Worm (Caenorhabditis elegans): ENCODE measurements around the gene D2096.11.

Gene D2096.11

ce11 chrIV:8428492-8428891, 34.5 kb upstream of the D2096.11 start:
- TF ChIP-seq ceh-82 (tag; optimal IDR thresholded peaks at IDR 0.05): no peak
- TF ChIP-seq alr-1 (tag; optimal IDR thresholded peaks at IDR 0.05): no peak
- TF ChIP-seq nhr-77 (tag; optimal IDR thresholded peaks at IDR 0.05): peak; percentile 18
- TF ChIP-seq nhr-23 (tag; optimal IDR thresholded peaks at IDR 0.05): no peak
- peak; percentile 50 for TF ChIP-seq nhr-6 (tag; optimal IDR thresholded peaks at IDR 0.05)
- TF ChIP-seq peb-1 (tag; optimal IDR thresholded peaks at IDR 0.05): no peak
- peak; percentile 72 for TF ChIP-seq crh-2 (tag; optimal IDR thresholded peaks at IDR 0.05)
- TF ChIP-seq F13H6.1 (tag; optimal IDR thresholded peaks at IDR 0.05): peak; percentile 81
- peak; percentile 51 for TF ChIP-seq mab-5 (tag; optimal IDR thresholded peaks at IDR 0.05)
- TF ChIP-seq ztf-1 (GFP tag; conservative IDR thresholded peaks at IDR 0.05): no peak
- no peak for TF ChIP-seq nhr-12 (tag; optimal IDR thresholded peaks at IDR 0.05)
- TF ChIP-seq lsy-2 (tag; optimal IDR thresholded peaks at IDR 0.05): peak; percentile 82 to 88
- TF ChIP-seq ama-1 (optimal IDR thresholded peaks at IDR 0.05): peak; percentile 98
- TF ChIP-seq elt-1 (tag; optimal IDR thresholded peaks at IDR 0.05): no peak
- TF ChIP-seq R02D3.7 (tag; optimal IDR thresholded peaks at IDR 0.05): peak; percentile 39
- TF ChIP-seq unc-62 (GFP tag; optimal IDR thresholded peaks at IDR 0.05): no peak
- TF ChIP-seq nhr-237 (tag; optimal IDR thresholded peaks at IDR 0.05): no peak
- no peak for TF ChIP-seq elt-3 (tag; optimal IDR thresholded peaks at IDR 0.05)
- peak; percentile 95 for TF ChIP-seq sma-3 (GFP tag; optimal IDR thresholded peaks at IDR 0.05)
- no peak for TF ChIP-seq mbf-1 (tag; optimal IDR thresholded peaks at IDR 0.05)
- TF ChIP-seq lin-13 (GFP tag; optimal IDR thresholded peaks at IDR 0.05): peak; percentile 65
- peak; percentile 77 for TF ChIP-seq gmeb-1 (tag; optimal IDR thresholded peaks at IDR 0.05)
- peak; percentile 69 for TF ChIP-seq lin-11 (tag; optimal IDR thresholded peaks at IDR 0.05)
- peak; percentile 89 for TF ChIP-seq sma-9 (GFP tag; optimal IDR thresholded peaks at IDR 0.05)
- TF ChIP-seq sma-9 (tag; optimal IDR thresholded peaks at IDR 0.05): no peak
- peak; percentile 46 for TF ChIP-seq ztf-4 (tag; optimal IDR thresholded peaks at IDR 0.05)
- no peak for TF ChIP-seq zag-1 (tag; optimal IDR thresholded peaks at IDR 0.05)
- peak; percentile 76 for TF ChIP-seq blmp-1 (tag; optimal IDR thresholded peaks at IDR 0.05; ENCODE audit: insufficient read depth)
- TF ChIP-seq skn-1 (tag; optimal IDR thresholded peaks at IDR 0.05): no peak
- TF ChIP-seq fos-1 (tag; optimal IDR thresholded peaks at IDR 0.05): peak; percentile 86
- TF ChIP-seq unc-55 (GFP tag; optimal IDR thresholded peaks at IDR 0.05): peak; percentile 61
- TF ChIP-seq ZK546.5 (tag; optimal IDR thresholded peaks at IDR 0.05): no peak
- peak; percentile 61 for TF ChIP-seq nhr-25 (tag; optimal IDR thresholded peaks at IDR 0.05)
- peak; percentile 44 for TF ChIP-seq sem-4 (tag; optimal IDR thresholded peaks at IDR 0.05)
- no peak for TF ChIP-seq ztf-11 (tag; optimal IDR thresholded peaks at IDR 0.05)
- peak; percentile 66 for TF ChIP-seq nhr-129 (tag; optimal IDR thresholded peaks at IDR 0.05)
- TF ChIP-seq lin-39 (tag; optimal IDR thresholded peaks at IDR 0.05): no peak
- TF ChIP-seq unc-39 (tag; optimal IDR thresholded peaks at IDR 0.05): no peak
- peak; percentile 60 for TF ChIP-seq C34F6.9 (tag; optimal IDR thresholded peaks at IDR 0.05)
- TF ChIP-seq nhr-21 (tag; optimal IDR thresholded peaks at IDR 0.05): peak; percentile 78
- TF ChIP-seq egl-27 (tag; optimal IDR thresholded peaks at IDR 0.05): peak; percentile 68
- TF ChIP-seq dmd-4 (tag; optimal IDR thresholded peaks at IDR 0.05): no peak
- TF ChIP-seq Y55F3AM.14 (GFP tag; optimal IDR thresholded peaks at IDR 0.05): peak; percentile 81
- TF ChIP-seq ceh-16 (tag; optimal IDR thresholded peaks at IDR 0.05): peak; percentile 45
- TF ChIP-seq nhr-11 (tag; optimal IDR thresholded peaks at IDR 0.05): no peak
- peak in 1 of 2 experiments; percentile 39 for TF ChIP-seq mdl-1 (tag; optimal IDR thresholded peaks at IDR 0.05)
- no peak for TF ChIP-seq aly-2 (tag; optimal IDR thresholded peaks at IDR 0.05)
- peak; percentile 99 for TF ChIP-seq snpc-4 (tag; optimal IDR thresholded peaks at IDR 0.05)
- TF ChIP-seq nhr-10 (tag; optimal IDR thresholded peaks at IDR 0.05): peak; percentile 27

All from whole organism, L2 larva.